Worm (Caenorhabditis elegans): ENCODE measurements around the gene col-20.
A peak's percentile ranks its signal among the peaks of the same experiment; 100 is the strongest.
"Not testable (repeated sequence)": the region's sequence is repeated elsewhere in the genome, so short reads cannot be mapped to it uniquely, and the experiment has no call there.

col-20 gene

DNA sequence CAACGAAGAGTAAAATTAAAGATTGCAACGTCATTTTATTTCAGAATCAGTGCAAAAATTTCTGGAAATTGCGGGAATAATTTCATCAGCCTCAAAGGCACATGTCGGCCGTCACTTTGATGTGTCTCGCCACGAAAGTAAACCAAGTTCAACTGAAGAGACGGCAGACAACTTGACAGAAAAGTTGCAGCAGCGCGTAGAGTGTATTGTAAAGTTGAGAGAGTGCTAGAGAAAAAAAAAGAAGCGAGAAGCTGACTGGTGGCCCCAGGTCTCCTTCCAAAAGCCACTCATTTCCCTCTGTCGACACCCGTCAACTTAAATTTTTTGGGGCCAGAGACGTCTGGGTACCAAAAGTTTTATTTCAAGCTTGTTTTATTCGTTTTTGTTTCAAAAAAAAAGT lies 33.7 kb upstream of the col-20 start (continued):
- TF ChIP-seq unc-86 (tag; optimal IDR thresholded peaks at IDR 0.05) (no peak), C38D4.7 (GFP tag; optimal IDR thresholded peaks at IDR 0.05) (no peak), eyg-1 (tag; optimal IDR thresholded peaks at IDR 0.05) (no peak), ceh-9 (tag; optimal IDR thresholded peaks at IDR 0.05) (no peak), unc-42 (tag; optimal IDR thresholded peaks at IDR 0.05) (peak; percentile 86), ceh-18 (tag; optimal IDR thresholded peaks at IDR 0.05) (peak; percentile 47), ceh-34 (tag; optimal IDR thresholded peaks at IDR 0.05) (no peak), ceh-31 (tag; optimal IDR thresholded peaks at IDR 0.05) (peak; percentile 64), ama-1 (optimal IDR thresholded peaks at IDR 0.05) (no peak), ref-2 (tag; optimal IDR thresholded peaks at IDR 0.05) (no peak), Y22D7AL.16 (tag; optimal IDR thresholded peaks at IDR 0.05) (no peak), ttx-3 (tag; optimal IDR thresholded peaks at IDR 0.05) (no peak), zip-5 (tag; optimal IDR thresholded peaks at IDR 0.05) (no peak), K02D7.2 (tag; optimal IDR thresholded peaks at IDR 0.05) (no peak), pag-3 (tag; optimal IDR thresholded peaks at IDR 0.05; ENCODE audit: borderline replicate concordance) (no peak), rnt-1 (tag; optimal IDR thresholded peaks at IDR 0.05) (peak; percentile 70), nhr-232 (tag; optimal IDR thresholded peaks at IDR 0.05) (no peak), gmeb-2 (tag; optimal IDR thresholded peaks at IDR 0.05) (no peak), F13H6.1 (tag; optimal IDR thresholded peaks at IDR 0.05) (no peak), ceh-45 (GFP tag; IDR thresholded peaks at IDR 0.05) (no peak), ceh-19 (GFP tag; optimal IDR thresholded peaks at IDR 0.05) (no peak), nhr-11 (tag; optimal IDR thresholded peaks at IDR 0.05) (no peak), hlh-13 (GFP tag; optimal IDR thresholded peaks at IDR 0.05) (no peak), madf-2 (tag; optimal IDR thresholded peaks at IDR 0.05) (no peak), pros-1 (tag; optimal IDR thresholded peaks at IDR 0.05) (no peak), tbx-7 (tag; optimal IDR thresholded peaks at IDR 0.05) (no peak), lim-6 (tag; optimal IDR thresholded peaks at IDR 0.05) (no peak), sdc-2 (tag; optimal IDR thresholded peaks at IDR 0.05) (no peak), lin-11 (tag; optimal IDR thresholded peaks at IDR 0.05) (no peak), pha-4 (tag; optimal IDR thresholded peaks at IDR 0.05) (no peak)

DNA sequence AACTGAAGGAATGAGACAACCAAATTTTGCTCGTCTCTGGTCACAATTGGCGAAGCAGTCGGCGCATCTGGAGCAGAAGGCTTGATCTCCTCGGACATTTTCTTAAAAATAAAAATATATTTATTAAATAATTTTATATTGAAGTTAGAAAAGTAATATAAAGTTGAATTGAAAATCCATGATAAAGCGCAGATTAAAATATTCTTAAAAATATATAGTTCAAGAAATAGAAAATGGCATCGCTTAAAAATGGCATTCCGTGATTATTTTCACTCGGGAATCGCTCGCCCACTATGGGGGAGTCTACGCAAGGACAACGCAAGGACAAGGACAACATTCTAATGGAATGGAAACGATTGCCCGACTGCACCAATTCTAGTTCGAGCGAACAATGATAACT lies 33.1 kb upstream of the col-20 start, which contains the start of gene sgt-1:
TSS of gene sgt-1 (minus strand) at position 101 of the 400 bp plus-strand sequence.
- TF ChIP-seq ceh-45 (GFP tag; IDR thresholded peaks at IDR 0.05); unc-55 (GFP tag; optimal IDR thresholded peaks at IDR 0.05); sox-2 (GFP tag; IDR thresholded peaks at IDR 0.05): not testable (repeated sequence)

DNA sequence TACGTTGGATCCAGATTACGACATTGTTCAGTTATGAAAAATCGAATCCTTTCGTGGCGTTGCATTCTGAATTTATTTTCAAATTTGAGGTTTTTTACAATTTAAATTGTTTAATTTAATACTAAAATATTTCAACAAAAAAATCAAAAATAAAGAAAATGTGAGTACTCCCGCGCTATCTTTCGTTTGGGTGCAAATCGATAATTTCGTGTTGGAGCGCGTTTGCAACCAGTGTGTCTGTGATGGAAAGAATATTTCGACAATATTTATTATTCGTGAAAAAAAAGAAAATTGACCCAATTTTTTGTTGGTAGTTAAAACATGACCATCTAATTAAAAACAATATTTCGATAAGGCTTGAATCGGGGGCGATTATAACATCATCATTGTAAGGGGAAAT lies 31.4 kb upstream of the col-20 start, which contains the start of gene R05F9.9:
TSS of gene R05F9.9 (minus strand) at position 66 of the 400 bp plus-strand sequence.
- TF ChIP-seq Y22D7AL.16 (tag; optimal IDR thresholded peaks at IDR 0.05) (no peak), ceh-48 (tag; optimal IDR thresholded peaks at IDR 0.05) (peak; percentile 79), K02D7.2 (tag; optimal IDR thresholded peaks at IDR 0.05) (no peak), ceh-9 (tag; optimal IDR thresholded peaks at IDR 0.05) (no peak), ceh-6 (GFP tag; optimal IDR thresholded peaks at IDR 0.05) (no peak), fax-1 (tag; optimal IDR thresholded peaks at IDR 0.05) (no peak), lim-6 (tag; optimal IDR thresholded peaks at IDR 0.05) (no peak), C38D4.7 (GFP tag; optimal IDR thresholded peaks at IDR 0.05) (no peak), elt-2 (tag; optimal IDR thresholded peaks at IDR 0.05) (peak; percentile 35), lin-11 (tag; optimal IDR thresholded peaks at IDR 0.05) (no peak), nhr-232 (tag; optimal IDR thresholded peaks at IDR 0.05) (no peak), npax-4 (tag; optimal IDR thresholded peaks at IDR 0.05) (no peak), che-1 (tag; optimal IDR thresholded peaks at IDR 0.05) (no peak)

DNA sequence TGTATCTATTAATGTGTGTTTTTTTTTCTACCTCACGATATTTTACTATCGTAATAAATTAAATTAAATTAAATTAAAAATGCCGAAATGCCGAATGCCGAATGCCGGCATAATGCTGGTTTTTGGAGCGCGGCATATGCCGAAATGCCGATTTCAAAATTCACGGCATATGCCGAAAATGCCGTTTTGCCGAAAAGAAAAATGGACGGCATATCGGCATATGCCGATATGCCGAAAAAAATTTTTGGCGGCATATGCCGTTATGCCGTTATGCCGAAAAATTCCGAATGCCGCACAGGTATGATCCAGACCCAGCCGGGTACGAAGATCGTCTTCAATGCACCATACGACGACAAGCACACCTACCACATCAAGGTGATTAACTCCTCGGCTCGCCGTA lies 27.9 kb upstream of the col-20 start, which contains the start of gene msp-32:
TSS of gene msp-32 (plus strand) at position 301 of the 400 bp plus-strand sequence.
- TF ChIP-seq nfya-1, unc-86, Y22D7AL.16 (tag; optimal IDR thresholded peaks at IDR 0.05): not testable (repeated sequence)

Measured in whole organism, late embryonic.